Worm (Caenorhabditis elegans) whole organism, late embryonic: ENCODE results near the gene Y37H2A.1.

ENCODE experiments used
- K02D7.2 ChIP-seq: sonication (generic microtip); optimal IDR thresholded peaks from 2 replicates; lab custom pipeline; 2017; ENCODE audit warnings: mild to moderate bottlenecking, missing genetic modification characterization, missing compliant biosample characterization
- pha-4 ChIP-seq: fragments of 150-350 bp; optimal IDR thresholded peaks from 2 replicates; lab custom pipeline; 2018; ENCODE audit warnings: missing biosample characterization, missing genetic modification reagents, missing genetic modification characterization
- unc-42 ChIP-seq: sonication (generic microtip); optimal IDR thresholded peaks from 2 replicates; lab custom pipeline; 2016; ENCODE audit warnings: missing genotype, missing genetic modification characterization, missing compliant biosample characterization

DNA sequence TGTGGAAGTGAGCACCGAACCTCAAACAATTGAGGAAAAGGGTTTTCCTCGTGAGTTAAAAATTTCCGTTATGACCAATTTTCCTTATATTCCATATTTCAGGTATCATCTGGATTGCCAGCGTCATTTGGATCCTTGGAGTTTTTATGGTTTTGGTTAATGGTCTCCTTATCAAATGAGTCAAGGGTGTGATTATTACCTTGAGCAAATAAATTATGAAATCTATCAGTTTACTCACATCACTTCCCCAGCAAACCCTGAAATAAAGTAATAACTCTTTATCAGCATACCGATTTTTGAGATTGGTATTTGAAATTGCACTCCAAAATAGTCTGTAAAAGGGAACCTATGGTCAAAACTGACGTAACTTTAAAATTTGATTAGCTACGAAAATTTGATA, 36.4 kb downstream of the Y37H2A.1 start:
- no peak for TF ChIP-seq K02D7.2 (tag; lab: Kevin White, UChicago)
- no peak for TF ChIP-seq pha-4
- no peak for TF ChIP-seq unc-42 (tag; lab: Kevin White, UChicago)
